Fruit fly (Drosophila melanogaster) whole organism, embryonic: ENCODE measurements around the gene JIL-1.

Experiments
- Atf-2 ChIP-seq: fragments of 200-800 bp; sonication (Bioruptor generic); optimal IDR thresholded peaks from 2 replicates; lab custom pipeline; 2016; ENCODE audit warnings: missing biosample characterization, missing genetic modification characterization
- B-H2 ChIP-seq: fragments of 200-800 bp; sonication (Bioruptor generic); optimal IDR thresholded peaks from 2 replicates; lab custom pipeline; 2018; ENCODE audit warnings: missing biosample characterization, mild to moderate bottlenecking, missing genetic modification characterization
- Bgb ChIP-seq: fragments of 200-800 bp; sonication (Bioruptor generic); IDR thresholded peaks from 2 replicates; pipeline ENCODE4 v1.3.6; 2022; ENCODE audit warnings: missing biosample characterization, missing genetic modification characterization; ENCODE audit not compliant: partially characterized antibody
- CG1024 ChIP-seq: fragments of 200-800 bp; sonication (Bioruptor generic); IDR thresholded peaks from 2 replicates; pipeline ENCODE4 v1.3.6; 2022; ENCODE audit warnings: missing biosample characterization, missing genetic modification characterization
- CG10267 ChIP-seq: fragments of 200-800 bp; sonication (Bioruptor generic); optimal IDR thresholded peaks from 2 replicates; lab custom pipeline; 2018; ENCODE audit warnings: missing biosample characterization, mild to moderate bottlenecking, missing genetic modification characterization, moderate library complexity
- CG10431 ChIP-seq: fragments of 200-800 bp; sonication (Bioruptor generic); optimal IDR thresholded peaks from 3 replicates; lab custom pipeline; 2018; ENCODE audit warnings: missing biosample characterization, mild to moderate bottlenecking, missing genetic modification characterization
- CG10654 ChIP-seq: fragments of 200-800 bp; sonication (Bioruptor generic); optimal IDR thresholded peaks from 2 replicates; lab custom pipeline; 2016; ENCODE audit warnings: missing biosample characterization, missing genetic modification characterization
- CG10979 ChIP-seq: fragments of 200-800 bp; sonication (Bioruptor generic); optimal IDR thresholded peaks from 2 replicates; lab custom pipeline; 2018; ENCODE audit warnings: missing biosample characterization, mild to moderate bottlenecking, missing genetic modification characterization, moderate library complexity
- CG12219 ChIP-seq: fragments of 200-800 bp; sonication (Bioruptor generic); optimal IDR thresholded peaks from 3 replicates; lab custom pipeline; 2018; ENCODE audit warnings: missing biosample characterization, mild to moderate bottlenecking, missing genetic modification characterization
- CG12391 ChIP-seq: fragments of 200-800 bp; sonication (Bioruptor generic); optimal IDR thresholded peaks from 3 replicates; lab custom pipeline; 2018; ENCODE audit warnings: missing biosample characterization, mild to moderate bottlenecking, missing genetic modification characterization, moderate library complexity
- CG12659 ChIP-seq: fragments of 200-800 bp; sonication (Bioruptor generic); optimal IDR thresholded peaks from 3 replicates; lab custom pipeline; 2017; ENCODE audit warnings: mild to moderate bottlenecking, missing biosample characterization, missing genetic modification reagents, missing genetic modification characterization
- CG13296 ChIP-seq: fragments of 200-800 bp; sonication (Bioruptor generic); optimal IDR thresholded peaks from 3 replicates; lab custom pipeline; 2018; ENCODE audit warnings: missing biosample characterization, mild to moderate bottlenecking, missing genetic modification characterization
- CG1647 ChIP-seq: fragments of 200-800 bp; sonication (Bioruptor generic); optimal IDR thresholded peaks from 3 replicates; lab custom pipeline; 2016; ENCODE audit warnings: missing biosample characterization, missing genetic modification characterization
- CG17186 ChIP-seq: fragments of 200-800 bp; sonication (Bioruptor generic); optimal IDR thresholded peaks from 3 replicates; lab custom pipeline; 2017; ENCODE audit warnings: missing biosample characterization, missing genetic modification reagents, missing genetic modification characterization
- CG17359 ChIP-seq: fragments of 200-800 bp; sonication (Bioruptor generic); optimal IDR thresholded peaks from 3 replicates; lab custom pipeline; 2018; ENCODE audit warnings: missing biosample characterization, mild to moderate bottlenecking, missing genetic modification characterization, moderate library complexity
- CG2129 ChIP-seq: fragments of 200-800 bp; sonication (Bioruptor generic); IDR thresholded peaks from 2 replicates; pipeline ENCODE4 v1.3.6; 2022; ENCODE audit warnings: missing biosample characterization, missing genetic modification characterization; ENCODE audit not compliant: partially characterized antibody
- CG3838 ChIP-seq: fragments of 200-800 bp; sonication (Bioruptor generic); optimal IDR thresholded peaks from 3 replicates; lab custom pipeline; 2016; ENCODE audit warnings: missing biosample characterization, missing genetic modification characterization
- CG4404 ChIP-seq: fragments of 200-800 bp; sonication (Bioruptor generic); IDR thresholded peaks from 2 replicates; pipeline ENCODE4 v1.3.6; 2022; ENCODE audit warnings: missing biosample characterization, missing genetic modification characterization
- CG4707 ChIP-seq: fragments of 200-800 bp; sonication (Bioruptor generic); optimal IDR thresholded peaks from 2 replicates; lab custom pipeline; 2018; ENCODE audit warnings: missing biosample characterization, mild to moderate bottlenecking, missing genetic modification characterization, moderate library complexity
- CG4820 ChIP-seq: fragments of 200-800 bp; sonication (Bioruptor generic); optimal IDR thresholded peaks from 3 replicates; lab custom pipeline; 2016; ENCODE audit warnings: missing biosample characterization, missing genetic modification characterization
- CG6689 ChIP-seq: fragments of 200-800 bp; sonication (Bioruptor generic); IDR thresholded peaks from 2 replicates; pipeline ENCODE4 v1.3.6; 2022; ENCODE audit warnings: missing biosample characterization, missing genetic modification characterization
- CG7987 ChIP-seq: fragments of 200-800 bp; sonication (Bioruptor generic); optimal IDR thresholded peaks from 2 replicates; lab custom pipeline; 2018; ENCODE audit warnings: missing biosample characterization, mild to moderate bottlenecking, missing genetic modification characterization, moderate library complexity
- CG8281 ChIP-seq: fragments of 200-800 bp; sonication (Bioruptor generic); optimal IDR thresholded peaks from 2 replicates; lab custom pipeline; 2018; ENCODE audit warnings: missing biosample characterization, mild to moderate bottlenecking, missing genetic modification characterization, moderate library complexity
- CG9817 ChIP-seq: fragments of 200-800 bp; sonication (Bioruptor generic); optimal IDR thresholded peaks from 2 replicates; lab custom pipeline; 2018; ENCODE audit warnings: missing biosample characterization, mild to moderate bottlenecking, missing genetic modification characterization, moderate library complexity
- Doc2 ChIP-seq: fragments of 200-800 bp; sonication (Bioruptor generic); IDR thresholded peaks from 2 replicates; pipeline ENCODE4 v1.3.6; 2022; ENCODE audit warnings: missing biosample characterization, missing genetic modification characterization
- Ets97D ChIP-seq: fragments of 200-800 bp; sonication (Bioruptor generic); optimal IDR thresholded peaks from 3 replicates; lab custom pipeline; 2016; ENCODE audit warnings: missing biosample characterization, missing genetic modification characterization
- HLH4C ChIP-seq: fragments of 200-800 bp; sonication (Bioruptor generic); IDR thresholded peaks from 3 replicates; pipeline ENCODE4 v1.3.6; 2022; ENCODE audit warnings: missing biosample characterization, missing genetic modification characterization; ENCODE audit not compliant: partially characterized antibody
- HLHmδ ChIP-seq: fragments of 200-800 bp; sonication (Bioruptor generic); optimal IDR thresholded peaks from 2 replicates; lab custom pipeline; 2018; ENCODE audit warnings: missing biosample characterization, mild to moderate bottlenecking, missing genetic modification characterization, moderate library complexity
- Sin3A ChIP-seq: fragments of >200 bp; optimal IDR thresholded peaks from 2 replicates; lab custom pipeline; 2018
- Sox102F ChIP-seq: fragments of 200-800 bp; sonication (Bioruptor generic); optimal IDR thresholded peaks from 2 replicates; lab custom pipeline; 2018; ENCODE audit warnings: missing biosample characterization, mild to moderate bottlenecking, missing genetic modification characterization, moderate library complexity
- Ssrp ChIP-seq: fragments of 200-800 bp; sonication (Bioruptor generic); optimal IDR thresholded peaks from 2 replicates; lab custom pipeline; 2018; ENCODE audit warnings: missing biosample characterization, mild to moderate bottlenecking, missing genetic modification characterization, moderate library complexity
- Xrp1 ChIP-seq: fragments of 200-800 bp; sonication (Bioruptor generic); IDR thresholded peaks from 2 replicates; pipeline ENCODE4 v1.3.6; 2022; ENCODE audit warnings: missing biosample characterization, missing genetic modification characterization
- ato ChIP-seq: fragments of 200-800 bp; sonication (Bioruptor generic); IDR thresholded peaks from 2 replicates; pipeline ENCODE4 v1.3.6; 2022; ENCODE audit warnings: missing biosample characterization, missing genetic modification characterization; ENCODE audit not compliant: partially characterized antibody
- bab2 ChIP-seq: fragments of 200-800 bp; sonication (Bioruptor generic); optimal IDR thresholded peaks from 2 replicates; lab custom pipeline; 2016; ENCODE audit warnings: missing biosample characterization, missing genetic modification characterization
- btn ChIP-seq: fragments of 200-800 bp; sonication (Bioruptor generic); optimal IDR thresholded peaks from 2 replicates; lab custom pipeline; 2016; ENCODE audit warnings: missing biosample characterization, missing genetic modification characterization
- gro ChIP-seq: fragments of 200-800 bp; sonication (Bioruptor generic); optimal IDR thresholded peaks from 2 replicates; lab custom pipeline; 2016; ENCODE audit warnings: missing biosample characterization, missing genetic modification characterization
- h ChIP-seq: fragments of >200 bp; optimal IDR thresholded peaks from 2 replicates; lab custom pipeline; 2017
- ken ChIP-seq: fragments of 200-800 bp; sonication (Bioruptor generic); IDR thresholded peaks from 3 replicates; pipeline ENCODE4 v1.3.6; 2022; ENCODE audit warnings: missing biosample characterization, missing genetic modification characterization
- nau ChIP-seq: fragments of 200-800 bp; sonication (Bioruptor generic); optimal IDR thresholded peaks from 3 replicates; lab custom pipeline; 2017; ENCODE audit warnings: missing biosample characterization, mild to moderate bottlenecking, missing genetic modification characterization, missing genetic modification reagents
- odd ChIP-seq: fragments of 200-800 bp; sonication (Bioruptor generic); optimal IDR thresholded peaks from 2 replicates; lab custom pipeline; 2017; ENCODE audit warnings: missing biosample characterization, mild to moderate bottlenecking, missing genetic modification characterization
- onecut ChIP-seq: fragments of 200-800 bp; sonication (Bioruptor generic); IDR thresholded peaks from 2 replicates; pipeline ENCODE4 v1.3.6; 2022; ENCODE audit warnings: missing biosample characterization, missing genetic modification characterization
- org-1 ChIP-seq: fragments of 200-800 bp; sonication (Bioruptor generic); optimal IDR thresholded peaks from 2 replicates; lab custom pipeline; 2017; ENCODE audit warnings: missing biosample characterization, missing genetic modification characterization
- pb ChIP-seq: fragments of 200-800 bp; sonication (Bioruptor generic); optimal IDR thresholded peaks from 3 replicates; lab custom pipeline; 2016; ENCODE audit warnings: missing biosample characterization, missing genetic modification characterization
- ranshi ChIP-seq: fragments of 200-800 bp; sonication (Bioruptor generic); IDR thresholded peaks from 2 replicates; pipeline ENCODE4 v1.3.6; 2022; ENCODE audit warnings: missing biosample characterization, missing genetic modification characterization
- sc ChIP-seq, 3 experiments: fragments of >200 bp in 2 of 3; fragments of 200-800 bp in 1 of 3; sonication (Bioruptor generic) in 1 of 3; optimal IDR thresholded peaks; 2 replicates in 2 of 3; 3 replicates in 1 of 3; lab custom pipeline; 2017; ENCODE audit warnings: mild to moderate bottlenecking in 1 of 3, missing biosample characterization in 1 of 3, missing genetic modification characterization in 1 of 3, missing genetic modification reagents in 1 of 3
- shn ChIP-seq: fragments of 200-800 bp; sonication (Bioruptor generic); optimal IDR thresholded peaks from 3 replicates; lab custom pipeline; 2016; ENCODE audit warnings: missing biosample characterization, missing genetic modification characterization
- slp2 ChIP-seq: fragments of 200-800 bp; sonication (Bioruptor generic); optimal IDR thresholded peaks from 2 replicates; lab custom pipeline; 2016; ENCODE audit warnings: missing biosample characterization, missing genetic modification characterization
- tup ChIP-seq: fragments of 200-800 bp; sonication (Bioruptor generic); optimal IDR thresholded peaks from 2 replicates; lab custom pipeline; 2016; ENCODE audit warnings: missing biosample characterization, mild to moderate bottlenecking, missing genetic modification characterization, moderate library complexity
- z ChIP-seq: fragments of 200-800 bp; sonication (Bioruptor generic); IDR thresholded peaks from 3 replicates; pipeline ENCODE4 v1.3.6; 2022; ENCODE audit warnings: missing biosample characterization, missing genetic modification characterization

JIL-1 gene

dm6 chr3L:11096195-11096908 is 3.4 kb upstream of the JIL-1 start, which contains the start of the genes CG46439, Iyd and CG33947 (continued):
- TF ChIP-seq CG8281 (tag; lab: Kevin White, UChicago) (no peak), CG4404 (no peak), CG9817 (no peak), ranshi (GFP tag; lab: Robert Waterston, UW) (no peak), Doc2 (GFP tag; lab: Robert Waterston, UW) (no peak), CG13296 (peak; percentile 38), CG7987 (GFP tag; lab: Kevin White, UChicago) (no peak), CG17359 (tag; lab: Kevin White, UChicago) (peak; percentile 14), onecut (GFP tag; lab: Robert Waterston, UW) (peak; percentile 45; the same call in 1 of the 2 replicates), CG4707 (GFP tag; lab: Kevin White, UChicago) (no peak), shn (no peak), CG1647 (GFP tag; lab: Kevin White, UChicago) (no peak), Sin3A (lab: Kevin White, UChicago) (no peak), sc (optimal IDR thresholded peaks at IDR 0.05; lab: Kevin White, UChicago) (no peak), sc (GFP tag; optimal IDR thresholded peaks at IDR 0.05; lab: Kevin White, UChicago) (no peak), btn (GFP tag; lab: Kevin White, UChicago) (no peak), ken (GFP tag; lab: Robert Waterston, UW) (0 out of 3 replicates have a peak, but pooled peaks have one; percentile 19), pb (GFP tag; lab: Kevin White, UChicago) (no peak), h (lab: Kevin White, UChicago) (no peak), CG6689 (GFP tag; lab: Robert Waterston, UW) (peak; percentile 24; the same call in 1 of the 2 replicates), Atf-2 (no peak), CG17186 (no peak), bab2 (GFP tag; lab: Kevin White, UChicago) (no peak), z (GFP tag; lab: Robert Waterston, UW) (no peak), HLHmδ (no peak), org-1 (GFP tag; lab: Kevin White, UChicago) (no peak), CG2129 (GFP tag; lab: Robert Waterston, UW) (no peak), gro (GFP tag; lab: Kevin White, UChicago) (no peak), CG3838 (GFP tag; lab: Kevin White, UChicago) (no peak), CG10431 (no peak), slp2 (GFP tag; lab: Kevin White, UChicago) (no peak), B-H2 (GFP tag; lab: Kevin White, UChicago) (peak; percentile 6), CG12659 (GFP tag; lab: Kevin White, UChicago) (peak; percentile 46), Sox102F (GFP tag; lab: Kevin White, UChicago) (no peak), CG10979 (tag; lab: Kevin White, UChicago) (no peak), Ssrp (tag; lab: Kevin White, UChicago) (no peak), CG4820 (GFP tag; lab: Kevin White, UChicago) (no peak), HLH4C (GFP tag; lab: Robert Waterston, UW) (no peak), odd (GFP tag; lab: Kevin White, UChicago) (no peak), tup (GFP tag; lab: Kevin White, UChicago) (no peak), CG10267 (tag; lab: Kevin White, UChicago) (peak; percentile 95), Ets97D (GFP tag; lab: Kevin White, UChicago) (peak; percentile 34), CG10654 (no peak), nau (GFP tag; lab: Kevin White, UChicago) (peak; percentile 59), Xrp1 (0 out of 2 replicates have a peak, but pooled peaks have one; percentile 19), CG1024 (GFP tag; lab: Robert Waterston, UW) (no peak), ato (GFP tag; lab: Robert Waterston, UW) (0 out of 2 replicates have a peak, but pooled peaks have one; percentile 28), Bgb (GFP tag; lab: Robert Waterston, UW) (peak; percentile 37; the same call in 1 of the 2 replicates), CG12219 (GFP tag; lab: Kevin White, UChicago) (no peak), CG12391 (tag; lab: Kevin White, UChicago) (no peak)
